Fruit fly (Drosophila melanogaster): ENCODE measurements around the gene Cnx99A.

- TF ChIP-seq tna (GFP tag; IDR thresholded peaks at IDR 0.05; ENCODE audit: partially characterized antibody): no peak
- TF ChIP-seq CTCF (GFP tag; optimal IDR thresholded peaks at IDR 0.05): no peak
- TF ChIP-seq en (GFP tag; optimal IDR thresholded peaks at IDR 0.05): no peak
- TF ChIP-seq CG8478 (optimal IDR thresholded peaks at IDR 0.05): no peak
- no peak for TF ChIP-seq CG18476 (GFP tag; optimal IDR thresholded peaks at IDR 0.05)
- TF ChIP-seq Dfd (GFP tag; optimal IDR thresholded peaks at IDR 0.05): no peak
- no peak for TF ChIP-seq CG9609 (GFP tag; optimal IDR thresholded peaks at IDR 0.05)
Measured at dm6 chr3R:29304094-29304493, 15.3 kb downstream of the Cnx99A start.
